Worm (Caenorhabditis elegans): ENCODE data around the gene cdk-11.1.

DNA sequence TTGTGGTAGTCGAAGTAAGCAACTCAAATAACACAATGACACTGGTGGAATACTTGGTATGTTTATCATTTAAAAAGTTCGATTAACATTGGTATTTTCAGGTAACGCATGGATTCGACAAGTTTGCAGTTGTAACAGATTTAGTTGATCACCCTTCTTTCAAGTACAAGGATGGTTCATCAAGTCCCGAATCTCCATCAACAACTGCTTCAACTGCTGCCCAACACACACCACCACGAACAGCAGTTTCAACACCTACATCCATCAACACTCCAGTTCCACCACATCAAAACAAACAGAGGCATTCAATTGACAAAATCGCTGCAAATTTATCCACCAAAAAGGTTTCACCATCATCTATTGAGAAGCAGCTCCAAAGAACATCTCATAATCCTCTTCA is 16.5 kb upstream of the cdk-11.1 start:
- TF ChIP-seq fkh-10 (GFP tag; optimal IDR thresholded peaks at IDR 0.05) = no peak
- TF ChIP-seq zip-2 (tag; optimal IDR thresholded peaks at IDR 0.05) = no peak
- TF ChIP-seq nhr-41 (GFP tag; IDR thresholded peaks at IDR 0.05) = no peak
- no peak for TF ChIP-seq F49E8.2 (tag; optimal IDR thresholded peaks at IDR 0.05; ENCODE audit: borderline replicate concordance)
- no peak for TF ChIP-seq nhr-76 (tag; optimal IDR thresholded peaks at IDR 0.05)
- no peak for TF ChIP-seq aha-1 (tag)
- no peak for TF ChIP-seq pqm-1 (tag; optimal IDR thresholded peaks at IDR 0.05)
